Worm (Caenorhabditis elegans) whole organism, young adult: ENCODE results near the gene C17C3.9.
A peak's percentile ranks its signal among the peaks of the same experiment; 100 is the strongest.
"Not testable (repeated sequence)": the region's sequence is repeated elsewhere in the genome, so short reads cannot be mapped to it uniquely, and the experiment has no call there.

ENCODE experiments used
- F22D6.2 ChIP-seq: sonication (generic microtip); optimal IDR thresholded peaks from 2 replicates; lab custom pipeline; 2016; ENCODE audit warnings: mild to moderate bottlenecking, missing genetic modification characterization, missing compliant biosample characterization
- F23B12.7 ChIP-seq: sonication (generic microtip); optimal IDR thresholded peaks from 2 replicates; lab custom pipeline; 2017; ENCODE audit warnings: missing genetic modification characterization, mild to moderate bottlenecking, missing compliant biosample characterization, antibody characterized with exemption, moderate library complexity; ENCODE audit not compliant: insufficient read depth
- F39B2.1 ChIP-seq: fragments of 200-800 bp; sonication (Bioruptor generic); IDR thresholded peaks from 2 replicates; pipeline ENCODE4 v1.3.6; 2022; ENCODE audit warnings: missing genetic modification reagents, missing genetic modification characterization, missing compliant biosample characterization
- F57A8.1 ChIP-seq: fragments of 200-800 bp; sonication (Bioruptor generic); optimal IDR thresholded peaks from 2 replicates; lab custom pipeline; 2018; ENCODE audit warnings: mild to moderate bottlenecking, missing genetic modification characterization, moderate library complexity, missing compliant biosample characterization
- ZK185.1 ChIP-seq: sonication (generic microtip); optimal IDR thresholded peaks from 2 replicates; lab custom pipeline; 2016; ENCODE audit warnings: mild to moderate bottlenecking, missing genetic modification characterization, missing compliant biosample characterization; ENCODE audit not compliant: poor library complexity, severe bottlenecking
- ama-1 ChIP-seq, 3 experiments: fragments of 150-350 bp in 1 of 3; sonication (generic microtip) in 2 of 3; optimal IDR thresholded peaks; 2 replicates each; lab custom pipeline; 2014 to 2018; ENCODE audit warnings: missing biosample characterization in 2 of 3, missing genetic modification characterization in 2 of 3, missing genetic modification reagents in 2 of 3
- aptf-3 ChIP-seq: fragments of 200-800 bp; sonication (Bioruptor generic); IDR thresholded peaks from 2 replicates; pipeline ENCODE4 v1.3.6; 2022; ENCODE audit warnings: missing genetic modification characterization, missing compliant biosample characterization
- attf-3 ChIP-seq: fragments of 200-800 bp; sonication (Bioruptor generic); conservative IDR thresholded peaks from 2 replicates; pipeline ENCODE4 v1.3.6; 2022; ENCODE audit warnings: missing genetic modification reagents, missing genetic modification characterization, missing compliant biosample characterization
- attf-6 ChIP-seq: fragments of 200-800 bp; sonication (Bioruptor generic); IDR thresholded peaks from 2 replicates; pipeline ENCODE4 v1.3.6; 2022; ENCODE audit warnings: missing genetic modification reagents, missing genetic modification characterization, missing compliant biosample characterization
- ceh-100 ChIP-seq: fragments of 200-800 bp; sonication (Bioruptor generic); IDR thresholded peaks from 2 replicates; pipeline ENCODE4 v1.3.6; 2022; ENCODE audit warnings: missing genetic modification reagents, missing genetic modification characterization, missing compliant biosample characterization
- ceh-27 ChIP-seq: fragments of 200-800 bp; sonication (Bioruptor generic); optimal IDR thresholded peaks from 2 replicates; lab custom pipeline; 2018; ENCODE audit warnings: mild to moderate bottlenecking, missing genetic modification characterization, moderate library complexity, missing compliant biosample characterization
- die-1 ChIP-seq: sonication (generic microtip); optimal IDR thresholded peaks from 2 replicates; lab custom pipeline; 2016; ENCODE audit warnings: missing genotype, mild to moderate bottlenecking, missing genetic modification characterization, missing compliant biosample characterization
- egl-18 ChIP-seq: fragments of 200-800 bp; sonication (Bioruptor generic); IDR thresholded peaks from 2 replicates; pipeline ENCODE4 v1.3.6; 2022; ENCODE audit warnings: missing genetic modification reagents, missing genetic modification characterization, missing compliant biosample characterization
- egrh-3 ChIP-seq: fragments of 200-800 bp; sonication (Bioruptor generic); IDR thresholded peaks from 2 replicates; pipeline ENCODE4 v1.3.6; 2022; ENCODE audit warnings: missing genetic modification reagents, missing genetic modification characterization, missing compliant biosample characterization
- ets-4 ChIP-seq: fragments of 200-800 bp; sonication (Bioruptor generic); optimal IDR thresholded peaks from 2 replicates; lab custom pipeline; 2018; ENCODE audit warnings: mild to moderate bottlenecking, missing genetic modification characterization, missing compliant biosample characterization
- hlh-26 ChIP-seq: fragments of 200-800 bp; sonication (Bioruptor generic); conservative IDR thresholded peaks from 2 replicates; pipeline ENCODE4 v1.3.6; 2022; ENCODE audit warnings: missing genetic modification reagents, missing genetic modification characterization, missing compliant biosample characterization
- hmg-1.2 ChIP-seq: fragments of 200-800 bp; sonication (Bioruptor generic); IDR thresholded peaks from 2 replicates; pipeline ENCODE4 v1.3.6; 2022; ENCODE audit warnings: missing genetic modification reagents, missing genetic modification characterization, missing compliant biosample characterization
- hmg-20 ChIP-seq: fragments of 200-800 bp; sonication (Bioruptor generic); IDR thresholded peaks from 2 replicates; pipeline ENCODE4 v1.3.6; 2022; ENCODE audit warnings: missing genetic modification reagents, missing genetic modification characterization, missing compliant biosample characterization
- lag-1 ChIP-seq: fragments of 200-800 bp; sonication (Bioruptor generic); IDR thresholded peaks from 2 replicates; pipeline ENCODE4 v1.3.6; 2022; ENCODE audit warnings: missing genetic modification reagents, missing genetic modification characterization, missing compliant biosample characterization
- lir-1 ChIP-seq: fragments of 200-800 bp; sonication (Bioruptor generic); conservative IDR thresholded peaks from 2 replicates; pipeline ENCODE4 v1.3.6; 2022; ENCODE audit warnings: missing genetic modification reagents, missing genetic modification characterization, missing compliant biosample characterization
- madf-10 ChIP-seq: sonication (generic microtip); optimal IDR thresholded peaks from 2 replicates; lab custom pipeline; 2016; ENCODE audit warnings: mild to moderate bottlenecking, missing genetic modification characterization, missing compliant biosample characterization
- madf-6 ChIP-seq: fragments of 200-800 bp; sonication (Bioruptor generic); IDR thresholded peaks from 2 replicates; pipeline ENCODE4 v1.3.6; 2022; ENCODE audit warnings: missing genetic modification reagents, missing genetic modification characterization, missing compliant biosample characterization
- nhr-179 ChIP-seq: sonication (generic microtip); optimal IDR thresholded peaks from 2 replicates; lab custom pipeline; 2016; ENCODE audit warnings: mild to moderate bottlenecking, missing genetic modification characterization, missing compliant biosample characterization
- nhr-27 ChIP-seq: fragments of 200-800 bp; sonication (Bioruptor generic); optimal IDR thresholded peaks from 2 replicates; lab custom pipeline; 2018; ENCODE audit warnings: mild to moderate bottlenecking, missing genetic modification characterization, moderate library complexity, missing compliant biosample characterization
- pha-4 ChIP-seq: fragments of 150-350 bp; sonication (generic microtip); optimal IDR thresholded peaks from 2 replicates; lab custom pipeline; 2014; ENCODE audit warnings: missing biosample characterization, missing genetic modification reagents, missing genetic modification characterization
- rpc-1 ChIP-seq, 2 experiments: fragments of 150-350 bp in 1 of 2; sonication (generic microtip) in 1 of 2; optimal IDR thresholded peaks; 2 replicates each; lab custom pipeline; 2014 to 2018; ENCODE audit warnings: missing biosample characterization in 1 of 2, missing genetic modification characterization in 1 of 2, missing genetic modification reagents in 1 of 2, missing genotype in 1 of 2
- sdz-38 ChIP-seq: sonication (generic microtip); optimal IDR thresholded peaks from 2 replicates; lab custom pipeline; 2016; ENCODE audit warnings: missing genotype, missing genetic modification characterization, missing compliant biosample characterization
- snpc-4 ChIP-seq, 5 experiments: fragments of 150-350 bp in 1 of 5; sonication (generic microtip) in 4 of 5; optimal IDR thresholded peaks; 2 replicates each; lab custom pipeline; 2014 to 2018; ENCODE audit warnings: missing genetic modification characterization in 5 of 5, missing biosample characterization in 3 of 5, antibody characterized with exemption in 2 of 5, mild to moderate bottlenecking in 2 of 5, missing compliant biosample characterization in 2 of 5, missing genotype in 2 of 5, moderate library complexity in 2 of 5, missing genetic modification reagents in 1 of 5
- somi-1 ChIP-seq: fragments of 200-800 bp; sonication (Bioruptor generic); optimal IDR thresholded peaks from 2 replicates; lab custom pipeline; 2018; ENCODE audit warnings: mild to moderate bottlenecking, missing genetic modification characterization, missing compliant biosample characterization
- unc-62 ChIP-seq: fragments of 150-350 bp; optimal IDR thresholded peaks from 2 replicates; lab custom pipeline; 2014; ENCODE audit warnings: missing biosample characterization, missing genetic modification reagents, missing genetic modification characterization
- ztf-26 ChIP-seq: sonication (generic microtip); optimal IDR thresholded peaks from 2 replicates; lab custom pipeline; 2017; ENCODE audit warnings: missing genetic modification characterization, missing compliant biosample characterization
- ztf-6 ChIP-seq: fragments of 200-800 bp; sonication (Bioruptor generic); IDR thresholded peaks from 2 replicates; pipeline ENCODE4 v1.3.6; 2022; ENCODE audit warnings: missing genetic modification reagents, missing genetic modification characterization, missing compliant biosample characterization

C17C3.9 gene

DNA sequence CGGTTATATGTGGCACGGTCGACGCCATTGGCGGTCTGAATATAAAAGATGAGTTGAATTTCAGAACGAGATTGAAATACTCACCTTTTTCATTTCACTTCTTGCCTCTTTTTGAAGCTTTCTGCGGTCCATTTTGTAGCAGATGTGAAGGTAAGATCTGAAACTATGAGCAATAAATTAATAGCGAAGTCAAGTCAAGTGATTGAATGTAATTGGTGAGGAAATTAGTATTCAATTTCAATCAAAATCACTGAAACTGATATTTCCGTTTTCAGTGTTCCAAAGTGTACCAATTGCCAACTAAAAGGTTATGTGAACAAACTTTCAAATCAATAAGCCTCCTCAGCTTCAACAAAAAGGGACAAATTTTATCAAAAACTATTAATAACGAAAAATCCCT, 9.6 kb upstream of the C17C3.9 start, which contains the start of gene C17C3.24:
C17C3.24 (minus strand) TSS at position 101 of the 400 bp plus-strand sequence.
- TF ChIP-seq F22D6.2 (tag; lab: Kevin White, UChicago): no peak
- no peak for TF ChIP-seq hmg-1.2 (GFP tag; lab: Robert Waterston, UW)
- TF ChIP-seq F23B12.7: no peak
- no peak for TF ChIP-seq pha-4 (tag; lab: Kevin White, UChicago)
- TF ChIP-seq rpc-1 (optimal IDR thresholded peaks at IDR 0.05; lab: Kevin White, UChicago): no peak
- TF ChIP-seq rpc-1 (tag; optimal IDR thresholded peaks at IDR 0.05; lab: Kevin White, UChicago): no peak
- TF ChIP-seq attf-6 (GFP tag; lab: Robert Waterston, UW): no peak
- TF ChIP-seq snpc-4 (GFP tag; optimal IDR thresholded peaks at IDR 0.05; lab: Kevin White, UChicago): no peak
- TF ChIP-seq snpc-4 (tag; optimal IDR thresholded peaks at IDR 0.05; lab: Kevin White, UChicago): no peak
- no peak for TF ChIP-seq F57A8.1
- no peak for TF ChIP-seq die-1 (tag; lab: Kevin White, UChicago)
- TF ChIP-seq ztf-6: no peak
- TF ChIP-seq F39B2.1 (GFP tag; lab: Robert Waterston, UW): no peak
- no peak for TF ChIP-seq ceh-27 (GFP tag; lab: Kevin White, UChicago)
- TF ChIP-seq lag-1 (GFP tag; lab: Robert Waterston, UW): no peak
- no peak for TF ChIP-seq ztf-26
- TF ChIP-seq madf-6 (GFP tag; lab: Robert Waterston, UW): no peak
- no peak for TF ChIP-seq madf-10 (tag; lab: Kevin White, UChicago)
- TF ChIP-seq ets-4: no peak
- TF ChIP-seq nhr-27: no peak
- TF ChIP-seq unc-62: no peak

DNA sequence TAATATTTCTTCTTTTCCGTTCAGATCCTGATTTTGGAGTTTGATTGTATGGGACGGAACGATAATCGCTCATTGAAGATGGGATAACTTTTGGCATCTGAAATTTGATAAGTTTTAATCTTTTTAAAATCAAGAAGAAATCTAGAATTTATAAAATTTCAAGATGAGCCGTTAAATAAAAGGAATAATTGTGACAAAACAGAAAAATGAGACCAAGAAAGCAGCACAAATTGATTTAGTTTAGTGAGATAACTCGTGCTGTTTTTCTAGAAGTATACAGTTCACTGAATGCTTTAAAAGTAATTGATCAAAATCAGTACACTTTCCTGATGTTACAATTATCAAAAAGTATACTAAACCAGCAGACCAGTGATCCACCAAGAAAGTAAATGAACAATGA, 8.0 kb upstream of the C17C3.9 start, which contains the start of gene hlh-27:
hlh-27 (minus strand) TSS at position 101 of the 400 bp plus-strand sequence.
- TF ChIP-seq ZK185.1 (tag; lab: Kevin White, UChicago); hlh-26; egl-18 (GFP tag; lab: Robert Waterston, UW): not testable (repeated sequence)

DNA sequence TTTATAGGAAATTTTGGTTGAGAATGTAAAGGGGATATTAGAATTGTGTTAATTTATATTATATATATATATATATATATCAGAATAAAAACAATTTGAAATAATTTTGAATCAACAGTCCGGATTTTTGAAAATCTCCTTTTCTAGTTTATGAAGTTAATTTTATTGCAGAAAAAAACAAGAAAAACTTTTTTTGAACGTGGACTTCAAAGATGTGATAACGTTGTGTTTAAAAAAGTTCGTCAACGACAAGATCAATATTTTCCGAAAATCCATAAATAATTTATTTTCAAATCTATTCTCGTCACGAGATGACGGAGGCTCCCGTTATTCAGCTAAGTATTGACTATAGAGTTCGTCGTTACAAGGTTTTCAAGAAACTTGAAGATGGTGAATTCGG, 5.4 kb upstream of the C17C3.9 start, which contains the start of gene C17C3.11:
C17C3.11 (plus strand) TSS at position 301 of the 400 bp plus-strand sequence.
- TF ChIP-seq hmg-20: no peak
- TF ChIP-seq, all 124 proteins: peak for 0

DNA sequence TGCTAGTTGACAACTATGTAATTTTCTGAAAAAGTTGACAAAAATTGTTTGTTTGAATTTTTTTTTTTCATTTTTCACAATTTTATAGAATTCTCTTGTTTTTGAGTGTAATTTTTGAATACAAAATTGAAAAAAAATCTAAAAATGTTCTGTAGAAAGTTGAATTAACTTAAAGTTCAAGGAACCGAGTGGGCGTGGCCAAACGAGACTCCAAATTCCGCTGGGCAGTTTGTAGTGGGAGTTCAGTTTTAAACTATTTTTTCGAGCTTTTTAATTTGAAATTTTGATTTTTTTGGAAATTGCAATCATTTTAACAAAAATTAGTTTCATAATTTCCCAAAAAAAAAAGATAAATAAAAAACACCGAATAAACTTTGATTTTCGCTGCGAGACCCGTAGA, 5.0 kb upstream of the C17C3.9 start:
- peak; percentile 39; the same call in 1 of the 2 replicates for TF ChIP-seq attf-3 (GFP tag; lab: Robert Waterston, UW)
- no peak for TF ChIP-seq somi-1 (GFP tag; lab: Kevin White, UChicago)
- TF ChIP-seq aptf-3: no peak

DNA sequence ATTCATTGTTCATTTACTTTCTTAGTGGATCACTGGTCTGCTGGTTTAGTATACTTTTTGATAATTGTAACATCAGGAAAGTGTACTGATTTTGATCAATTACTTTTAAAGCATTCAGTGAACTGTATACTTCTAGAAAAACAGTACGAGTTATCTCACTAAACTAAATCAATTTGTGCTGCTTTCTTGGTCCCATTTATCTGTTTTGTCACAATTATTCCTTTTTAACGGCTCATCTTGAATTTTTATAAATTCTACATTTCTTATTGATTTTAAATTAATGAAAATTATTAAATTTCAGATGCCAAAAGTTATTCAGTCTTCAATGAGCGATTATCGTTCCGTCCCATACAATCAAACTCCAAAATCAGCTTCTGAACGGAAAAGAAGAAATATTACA, 2.9 kb upstream of the C17C3.9 start, which contains the start of gene hlh-25:
hlh-25 (plus strand) TSS at position 301 of the 400 bp plus-strand sequence.
- not testable (repeated sequence) for TF ChIP-seq nhr-179 (tag; lab: Kevin White, UChicago); ama-1 (optimal IDR thresholded peaks at IDR 0.05; lab: Kevin White, UChicago); ama-1 (GFP tag; optimal IDR thresholded peaks at IDR 0.05; lab: Kevin White, UChicago); aptf-3

DNA sequence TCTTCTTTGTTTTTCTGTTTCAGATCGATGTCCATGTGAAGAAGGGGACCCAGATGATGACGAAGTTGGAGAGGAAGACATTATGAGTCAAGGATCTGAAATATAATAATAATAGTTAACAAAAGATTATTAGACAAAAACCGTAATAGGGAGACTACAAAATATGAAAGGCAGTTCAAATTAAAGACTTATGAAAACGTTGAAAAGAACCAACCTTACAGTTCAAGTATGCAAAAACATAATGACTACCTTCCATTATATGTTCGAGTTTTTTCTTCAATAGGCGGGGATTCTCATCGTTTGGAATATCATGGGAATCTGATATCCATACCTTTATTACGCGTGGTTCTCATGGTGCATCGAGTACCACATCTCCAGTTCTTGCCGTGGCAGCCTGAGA, 1.6 kb upstream of the C17C3.9 start, which contains the start of gene hlh-26:
hlh-26 (minus strand) TSS at position 101 of the 400 bp plus-strand sequence.
- TF ChIP-seq lir-1 (GFP tag; lab: Robert Waterston, UW) (no peak), madf-6 (GFP tag; lab: Robert Waterston, UW) (no peak), egrh-3 (GFP tag; lab: Robert Waterston, UW) (no peak), ceh-100 (no peak), sdz-38 (tag; lab: Kevin White, UChicago) (no peak)
